Fruit fly (Drosophila melanogaster): ENCODE results near the gene Hsp23.
A peak's percentile ranks its signal among the peaks of the same experiment; 100 is the strongest.

The Hsp23 gene

DNA sequence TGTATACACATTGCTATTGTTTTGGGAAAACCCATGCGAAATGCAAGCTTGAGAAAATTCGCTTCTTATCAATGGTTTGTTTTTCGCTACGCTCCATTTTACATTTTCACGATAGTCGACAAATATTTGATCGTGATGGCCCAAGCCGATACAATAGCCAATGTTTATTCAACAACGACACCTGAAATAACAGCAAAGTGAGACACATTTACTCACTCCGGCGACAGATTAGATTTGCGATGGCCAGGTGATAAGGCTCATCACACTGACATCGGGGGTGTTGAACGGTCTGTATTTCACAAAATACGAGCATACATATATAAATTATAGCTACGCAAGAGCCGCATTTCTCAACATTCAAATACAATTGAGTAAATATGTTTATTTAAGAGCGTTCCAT is 15.5 kb downstream of the Hsp23 start (continued):
- TF ChIP-seq Opbp (GFP tag; IDR thresholded peaks at IDR 0.05; ENCODE audit: partially characterized antibody) (no peak), CG11560 (tag; IDR thresholded peaks at IDR 0.05) (no peak), CG10321 (GFP tag; IDR thresholded peaks at IDR 0.05) (no peak), CG11398 (GFP tag; optimal IDR thresholded peaks at IDR 0.05) (peak; percentile 41), CG4854 (GFP tag; optimal IDR thresholded peaks at IDR 0.05) (peak; percentile 66), Stat92E (GFP tag; optimal IDR thresholded peaks at IDR 0.05) (no peak), Kr (GFP tag; optimal IDR thresholded peaks at IDR 0.05) (peak; percentile 2), HLH54F (GFP tag; optimal IDR thresholded peaks at IDR 0.05) (peak; percentile 10), Neu2 (GFP tag; optimal IDR thresholded peaks at IDR 0.05; ENCODE audit: borderline replicate concordance) (no peak), Asciz (GFP tag; optimal IDR thresholded peaks at IDR 0.05) (peak; percentile 85), Deaf1 (tag; optimal IDR thresholded peaks at IDR 0.05) (peak; percentile 2), sob (GFP tag; IDR thresholded peaks at IDR 0.05) (peak; percentile 76), Myb (GFP tag; optimal IDR thresholded peaks at IDR 0.05) (peak; percentile 25), emc (GFP tag; optimal IDR thresholded peaks at IDR 0.05) (peak; percentile 10), ara (GFP tag; IDR thresholded peaks at IDR 0.05) (peak; percentile 67), Fer1 (GFP tag; optimal IDR thresholded peaks at IDR 0.05) (peak; percentile 93), CG6654 (GFP tag; optimal IDR thresholded peaks at IDR 0.05) (no peak), CG7745 (tag; optimal IDR thresholded peaks at IDR 0.05) (no peak), sqz (GFP tag; optimal IDR thresholded peaks at IDR 0.05) (peak; percentile 66), HLHmδ (GFP tag; optimal IDR thresholded peaks at IDR 0.05) (peak; percentile 71), Hand (GFP tag; optimal IDR thresholded peaks at IDR 0.05) (peak; percentile 3), repo (GFP tag; optimal IDR thresholded peaks at IDR 0.05) (peak; percentile 41), HmgZ (tag; optimal IDR thresholded peaks at IDR 0.05) (peak; percentile 44), jumu (GFP tag; optimal IDR thresholded peaks at IDR 0.05) (no peak), stc (GFP tag; IDR thresholded peaks at IDR 0.05) (peak; percentile 53; the same call in 1 of the 2 replicates), wor (GFP tag; IDR thresholded peaks at IDR 0.05) (no peak), Oaz (GFP tag; IDR thresholded peaks at IDR 0.05) (no peak), Eip74EF (GFP tag; optimal IDR thresholded peaks at IDR 0.05) (no peak), tx (GFP tag; optimal IDR thresholded peaks at IDR 0.05) (no peak), vnd (GFP tag; IDR thresholded peaks at IDR 0.05; ENCODE audit: partially characterized antibody) (no peak), Ptx1 (GFP tag; IDR thresholded peaks at IDR 0.05) (peak; percentile 26; the same call in 1 of the 2 replicates), CG11093 (GFP tag; IDR thresholded peaks at IDR 0.05) (no peak), Mad (GFP tag; optimal IDR thresholded peaks at IDR 0.05) (no peak), toy (GFP tag; IDR thresholded peaks at IDR 0.05) (peak; percentile 49; the same call in 1 of the 2 replicates), CG6272 (GFP tag; IDR thresholded peaks at IDR 0.05) (no peak), D (optimal IDR thresholded peaks at IDR 0.05) (no peak), D (GFP tag; optimal IDR thresholded peaks at IDR 0.05) (peak; percentile 48), jigr1 (GFP tag; IDR thresholded peaks at IDR 0.05) (no peak), Doc3 (GFP tag; IDR thresholded peaks at IDR 0.05; ENCODE audit: partially characterized antibody) (no peak), twi (tag; optimal IDR thresholded peaks at IDR 0.05) (peak; percentile 42), CG12769 (tag; optimal IDR thresholded peaks at IDR 0.05) (peak; percentile 78), usp (GFP tag; optimal IDR thresholded peaks at IDR 0.05) (no peak), vfl (GFP tag; optimal IDR thresholded peaks at IDR 0.05) (peak; percentile 19), CHES-1-like (GFP tag; optimal IDR thresholded peaks at IDR 0.05) (peak; percentile 9), grn (GFP tag; optimal IDR thresholded peaks at IDR 0.05) (peak; percentile 94), Mes4 (GFP tag; optimal IDR thresholded peaks at IDR 0.05) (no peak), Hr51 (GFP tag; optimal IDR thresholded peaks at IDR 0.05) (peak in 1 of 2 experiments; percentile 30)

All from whole organism, embryonic.